Fruit fly (Drosophila melanogaster): ENCODE data around the gene dmGlut.

dmGlut gene

DNA sequence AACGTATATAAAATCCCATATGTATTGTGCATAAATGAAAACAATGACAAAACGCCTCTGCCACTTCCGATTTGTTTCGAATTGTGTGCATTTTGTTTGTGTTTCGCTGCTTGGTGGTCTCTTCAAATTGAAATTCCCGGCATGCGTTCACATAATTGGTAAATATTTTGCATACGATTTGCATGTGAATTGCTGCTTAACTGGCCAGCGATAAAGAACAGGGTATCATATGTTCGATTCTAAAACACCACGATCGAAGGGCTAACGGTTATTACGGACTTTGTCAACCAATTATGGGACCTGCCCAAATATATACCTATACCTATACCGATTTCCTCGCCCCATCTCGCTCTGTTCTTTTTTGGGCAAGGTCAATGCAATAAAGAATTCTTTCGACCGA, 864 bp downstream of the dmGlut start:
- no peak for TF ChIP-seq EcR (GFP tag; optimal IDR thresholded peaks at IDR 0.05)
- TF ChIP-seq psq (optimal IDR thresholded peaks at IDR 0.05) = no peak

DNA sequence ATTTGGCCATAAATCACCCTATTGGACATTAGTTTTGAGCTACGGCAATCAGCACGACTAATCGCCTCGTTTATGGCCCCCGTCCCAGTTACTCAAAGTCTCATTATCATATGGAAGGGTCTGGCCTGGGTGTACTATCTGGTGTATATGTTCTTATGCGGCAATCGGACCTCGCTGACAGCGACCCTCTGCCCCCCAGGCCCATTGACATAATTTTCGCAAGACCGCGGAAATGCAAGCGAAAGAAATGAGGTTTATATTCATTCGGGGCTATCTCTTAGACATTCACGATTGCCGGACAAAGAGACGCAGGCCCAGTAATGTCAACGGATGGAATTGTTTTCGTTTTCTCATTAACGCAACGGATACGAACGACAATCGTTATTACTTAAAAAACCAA, 1.6 kb downstream of the dmGlut start:
- TF ChIP-seq EcR (GFP tag; optimal IDR thresholded peaks at IDR 0.05) (no peak), pan (optimal IDR thresholded peaks at IDR 0.05) (no peak), CG8478 (optimal IDR thresholded peaks at IDR 0.05) (no peak), usp (GFP tag; optimal IDR thresholded peaks at IDR 0.05) (no peak), psq (optimal IDR thresholded peaks at IDR 0.05) (no peak), Dll (optimal IDR thresholded peaks at IDR 0.05) (no peak)

DNA sequence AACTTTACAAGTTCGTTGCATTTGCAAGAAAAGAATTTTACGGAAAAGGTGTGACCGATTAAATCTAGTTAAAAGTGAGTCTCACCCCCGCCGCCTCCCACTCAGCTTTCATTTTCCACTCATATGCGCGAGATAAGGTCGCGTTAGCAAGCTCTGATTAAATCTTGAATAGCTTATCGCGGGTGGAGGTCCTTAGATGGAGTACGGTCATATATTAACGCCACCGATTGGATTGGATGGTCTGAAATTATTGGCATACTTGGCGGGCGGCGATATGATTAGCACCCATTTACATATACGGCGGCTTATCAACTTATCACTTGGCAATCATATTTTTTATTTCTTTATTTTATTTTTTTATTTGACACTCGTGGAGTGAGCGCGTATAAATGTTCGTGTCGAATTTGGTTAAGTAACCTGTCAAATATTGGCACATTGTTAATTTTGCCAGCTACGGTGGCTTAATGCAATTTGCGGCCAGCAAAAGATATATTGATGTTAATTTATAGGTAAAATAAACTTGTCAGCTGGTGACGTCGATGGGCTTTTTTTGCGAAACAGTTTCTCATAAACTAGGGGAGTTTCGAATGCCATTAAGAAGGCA, 2.5 kb downstream of the dmGlut start:
- TF ChIP-seq pan (optimal IDR thresholded peaks at IDR 0.05) = no peak
- TF ChIP-seq EcR (GFP tag; optimal IDR thresholded peaks at IDR 0.05) = no peak
- TF ChIP-seq Dll (optimal IDR thresholded peaks at IDR 0.05) = no peak
- no peak for TF ChIP-seq usp (GFP tag; optimal IDR thresholded peaks at IDR 0.05)
- no peak for TF ChIP-seq CG8478 (optimal IDR thresholded peaks at IDR 0.05)
- no peak for TF ChIP-seq psq (optimal IDR thresholded peaks at IDR 0.05)

dm6 chr2L:12030552-12031131, 3.4 kb downstream of the dmGlut start:
- TF ChIP-seq EcR (GFP tag; optimal IDR thresholded peaks at IDR 0.05) (no peak), pan (optimal IDR thresholded peaks at IDR 0.05) (no peak), CG8478 (optimal IDR thresholded peaks at IDR 0.05) (no peak), psq (optimal IDR thresholded peaks at IDR 0.05) (no peak), usp (GFP tag; optimal IDR thresholded peaks at IDR 0.05) (no peak), Dll (optimal IDR thresholded peaks at IDR 0.05) (no peak)

- TF ChIP-seq EcR (GFP tag; optimal IDR thresholded peaks at IDR 0.05) (no peak), Dll (optimal IDR thresholded peaks at IDR 0.05) (no peak), pan (optimal IDR thresholded peaks at IDR 0.05) (no peak), psq (optimal IDR thresholded peaks at IDR 0.05) (no peak), CG8478 (optimal IDR thresholded peaks at IDR 0.05) (no peak), usp (GFP tag; optimal IDR thresholded peaks at IDR 0.05) (no peak)
Observed at dm6 chr2L:12033890-12034289, 6.7 kb downstream of the dmGlut start, which contains the start of gene CG18788. TSS of gene CG18788 (plus strand) at chr2L:12034190.

- TF ChIP-seq Dll (optimal IDR thresholded peaks at IDR 0.05) = no peak
- no peak for TF ChIP-seq usp (GFP tag; optimal IDR thresholded peaks at IDR 0.05)
- no peak for TF ChIP-seq EcR (GFP tag; optimal IDR thresholded peaks at IDR 0.05)
- TF ChIP-seq pan (optimal IDR thresholded peaks at IDR 0.05) = no peak
- no peak for TF ChIP-seq psq (optimal IDR thresholded peaks at IDR 0.05)
- no peak for TF ChIP-seq CG8478 (optimal IDR thresholded peaks at IDR 0.05)
Observed at dm6 chr2L:12038177-12038581, 10.9 kb downstream of the dmGlut start, which contains the start of gene Tom70. TSS of gene Tom70 (minus strand) at chr2L:12038511.

dm6 chr2L:12040510-12040909, 13.3 kb downstream of the dmGlut start, which contains the start of gene CG6766:
TSS of gene CG6766 (minus strand) at chr2L:12040689.
- no peak for TF ChIP-seq CG8478 (optimal IDR thresholded peaks at IDR 0.05)
- TF ChIP-seq psq (optimal IDR thresholded peaks at IDR 0.05) = no peak
- TF ChIP-seq EcR (GFP tag; optimal IDR thresholded peaks at IDR 0.05) = no peak
- no peak for TF ChIP-seq Dll (optimal IDR thresholded peaks at IDR 0.05)
- TF ChIP-seq usp (GFP tag; optimal IDR thresholded peaks at IDR 0.05) = no peak
- TF ChIP-seq pan (optimal IDR thresholded peaks at IDR 0.05) = no peak

dm6 chr2L:12044613-12045350, 17.5 kb downstream of the dmGlut start, which contains the start of gene CG6785:
TSS of gene CG6785 (minus strand) at chr2L:12045200.
- TF ChIP-seq EcR (GFP tag; optimal IDR thresholded peaks at IDR 0.05) (no peak), psq (optimal IDR thresholded peaks at IDR 0.05) (no peak), CG8478 (optimal IDR thresholded peaks at IDR 0.05) (no peak), usp (GFP tag; optimal IDR thresholded peaks at IDR 0.05) (no peak), pan (optimal IDR thresholded peaks at IDR 0.05) (no peak), Dll (optimal IDR thresholded peaks at IDR 0.05) (no peak)

DNA sequence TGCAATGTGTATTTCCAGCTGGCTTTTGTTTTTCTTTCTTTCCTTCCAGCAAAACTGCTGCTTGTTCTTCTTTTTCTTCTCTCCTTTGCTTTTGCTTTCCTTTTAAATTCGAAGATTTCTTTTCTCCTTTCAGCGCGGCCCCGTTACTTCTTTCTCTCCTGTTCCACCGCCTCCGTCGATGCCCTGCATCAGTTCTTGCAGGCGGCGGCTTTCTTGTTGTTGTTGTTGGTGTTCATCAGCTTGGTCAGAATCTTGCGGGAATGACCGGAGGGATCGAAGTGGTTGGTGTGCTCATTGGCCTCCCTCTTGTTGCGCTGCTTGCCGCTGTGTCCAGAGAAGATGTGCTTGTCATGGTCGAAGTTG, 18.3 kb downstream of the dmGlut start:
- TF ChIP-seq EcR (GFP tag; optimal IDR thresholded peaks at IDR 0.05) (peak in 1 of 2 experiments; percentile 42), Dll (optimal IDR thresholded peaks at IDR 0.05) (no peak)

DNA sequence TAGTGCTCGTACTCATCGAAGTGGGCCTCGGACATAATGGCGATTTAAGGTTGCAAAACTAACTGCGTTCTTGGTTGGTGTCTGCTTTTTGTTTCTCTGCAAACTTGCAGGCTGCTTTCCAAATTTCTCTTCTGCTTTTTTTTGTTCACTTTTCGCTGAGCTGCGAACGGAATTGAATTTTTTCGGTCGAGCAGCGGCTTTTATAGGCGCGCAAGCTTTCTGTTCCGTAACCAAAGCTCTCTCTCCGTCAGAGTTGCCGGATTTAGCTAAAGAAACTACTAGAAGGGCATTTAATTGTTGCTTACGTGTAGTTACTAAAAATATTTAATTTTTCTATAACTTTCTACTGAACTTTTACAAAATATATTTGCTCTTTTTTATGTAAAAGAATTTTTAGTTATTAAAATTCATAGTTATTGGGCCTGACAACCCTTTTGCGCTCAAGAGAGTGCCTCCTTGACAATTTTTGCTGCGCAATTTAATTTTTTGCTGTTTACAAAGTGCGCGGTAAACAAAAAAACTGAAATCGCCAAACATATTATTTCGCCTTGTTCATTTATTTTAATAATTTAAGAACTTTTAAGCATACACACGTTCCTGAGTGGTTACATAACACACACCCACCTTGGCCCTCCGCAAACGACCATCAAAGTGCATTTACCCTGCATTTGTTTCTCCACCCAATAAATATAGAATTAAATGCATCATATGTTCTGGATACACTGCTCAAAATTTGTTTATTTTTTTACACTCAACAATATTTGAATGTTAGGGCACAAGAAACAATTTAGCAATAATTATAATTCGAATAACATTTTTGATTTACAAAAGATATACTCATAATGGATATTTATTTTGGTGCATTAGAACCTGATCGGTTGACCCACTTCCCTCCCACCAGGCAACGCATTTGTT, 19.0 kb downstream of the dmGlut start, which contains the start of gene CG6770:
TSS of gene CG6770 (minus strand) at position 178 of the 915 bp plus-strand sequence.
- no peak for TF ChIP-seq CG8478 (optimal IDR thresholded peaks at IDR 0.05)
- TF ChIP-seq EcR (GFP tag; optimal IDR thresholded peaks at IDR 0.05) = peak in 1 of 2 experiments; percentile 33

DNA sequence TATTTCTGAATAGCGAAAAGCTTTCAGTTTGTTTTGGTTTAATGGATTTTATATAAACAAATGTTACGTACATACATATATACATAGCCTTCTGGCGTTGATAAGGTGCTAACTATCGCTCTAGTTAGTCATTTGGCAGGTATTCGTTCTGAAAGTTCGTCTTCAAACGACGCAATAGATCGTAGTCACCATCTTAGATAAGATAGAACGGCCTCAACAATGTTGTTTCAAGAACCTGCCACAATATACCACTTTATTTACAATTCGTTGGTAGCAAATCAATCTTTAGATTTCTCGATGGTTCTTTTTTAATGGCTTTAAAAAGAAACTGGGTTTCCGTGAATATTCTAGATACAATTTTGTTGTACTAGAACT, 19.6 kb downstream of the dmGlut start:
- TF ChIP-seq EcR (GFP tag; optimal IDR thresholded peaks at IDR 0.05) (no peak), Dll (optimal IDR thresholded peaks at IDR 0.05) (no peak), CG8478 (optimal IDR thresholded peaks at IDR 0.05) (no peak), psq (optimal IDR thresholded peaks at IDR 0.05) (no peak), usp (GFP tag; optimal IDR thresholded peaks at IDR 0.05) (no peak), pan (optimal IDR thresholded peaks at IDR 0.05) (no peak)

Data from whole organism.